Worm (Caenorhabditis elegans) whole organism, L1 larva: Measurements from ENCODE around the gene F35C11.7.

Experiments
- C04F5.9 ChIP-seq: sonication (generic microtip); optimal IDR thresholded peaks from 2 replicates; lab custom pipeline; 2016; ENCODE audit warnings: missing genetic modification characterization, missing compliant biosample characterization
- C16A3.4 ChIP-seq: fragments of 150-350 bp; optimal IDR thresholded peaks from 2 replicates; lab custom pipeline; 2014; ENCODE audit warnings: missing biosample characterization, missing genetic modification characterization
- alr-1 ChIP-seq: fragments of 200-800 bp; sonication (Bioruptor generic); optimal IDR thresholded peaks from 2 replicates; lab custom pipeline; 2018; ENCODE audit warnings: borderline replicate concordance, mild to moderate bottlenecking, missing genetic modification characterization, missing compliant biosample characterization
- blmp-1 ChIP-seq: fragments of 150-350 bp; optimal IDR thresholded peaks from 2 replicates; lab custom pipeline; 2014; ENCODE audit warnings: missing biosample characterization, missing genetic modification characterization
- ceh-82 ChIP-seq, 3 experiments: fragments of 150-350 bp in 1 of 3; sonication (generic microtip) in 2 of 3; optimal IDR thresholded peaks; 2 replicates each; lab custom pipeline; 2014 to 2017; ENCODE audit warnings: missing biosample characterization in 3 of 3, missing genetic modification characterization in 3 of 3
- ceh-88 ChIP-seq: fragments of 200-800 bp; sonication (Bioruptor generic); IDR thresholded peaks from 2 replicates; pipeline ENCODE4 v1.3.6; 2022; ENCODE audit warnings: missing genetic modification characterization, missing compliant biosample characterization
- dpl-1 ChIP-seq, 3 experiments: fragments of 150-350 bp in 2 of 3; sonication (generic microtip) in 1 of 3; optimal IDR thresholded peaks; 2 replicates each; lab custom pipeline; 2014 to 2017; ENCODE audit warnings: missing biosample characterization in 3 of 3, missing genetic modification characterization in 3 of 3, missing genetic modification reagents in 3 of 3
- dsc-1 ChIP-seq: sonication (generic microtip); optimal IDR thresholded peaks from 2 replicates; lab custom pipeline; 2016; ENCODE audit warnings: mild to moderate bottlenecking, missing genetic modification characterization, missing compliant biosample characterization
- efl-1 ChIP-seq, 4 experiments: fragments of 150-350 bp; optimal IDR thresholded peaks in 3 of 4; peaks in 1 of 4; 1 replicate in 1 of 4; 2 replicates in 3 of 4; lab custom pipeline; 2014; ENCODE audit warnings: missing biosample characterization in 2 of 4, missing genetic modification characterization in 2 of 4, missing genetic modification reagents in 2 of 4
- egl-13 ChIP-seq: sonication (generic microtip); optimal IDR thresholded peaks from 2 replicates; lab custom pipeline; 2016; ENCODE audit warnings: missing genotype, missing genetic modification reagents, missing genetic modification characterization, missing compliant biosample characterization
- elt-2 ChIP-seq: sonication (generic microtip); optimal IDR thresholded peaks from 2 replicates; lab custom pipeline; 2016; ENCODE audit warnings: missing genetic modification characterization, mild to moderate bottlenecking, inconsistent platforms, missing compliant biosample characterization, missing genetic modification reagents
- elt-3 ChIP-seq, 6 experiments: fragments of 150-350 bp in 1 of 6; sonication (generic microtip); optimal IDR thresholded peaks; 2 replicates each; lab custom pipeline; 2017 to 2018; ENCODE audit warnings: missing biosample characterization in 6 of 6, missing genetic modification characterization in 6 of 6, inconsistent platforms in 1 of 6
- fkh-10 ChIP-seq: sonication (generic microtip); optimal IDR thresholded peaks from 2 replicates; lab custom pipeline; 2017; ENCODE audit warnings: missing biosample characterization, missing genetic modification reagents, missing genetic modification characterization
- fkh-8 ChIP-seq: sonication (generic microtip); optimal IDR thresholded peaks from 2 replicates; lab custom pipeline; 2016; ENCODE audit warnings: mild to moderate bottlenecking, missing genetic modification characterization, missing compliant biosample characterization
- isw-1 ChIP-seq: fragments of 200-800 bp; sonication (Bioruptor generic); IDR thresholded peaks from 2 replicates; pipeline ENCODE4 v1.3.6; 2022; ENCODE audit warnings: missing genetic modification characterization, missing compliant biosample characterization
- jun-1 ChIP-seq: fragments of 150-350 bp; optimal IDR thresholded peaks from 2 replicates; lab custom pipeline; 2014; ENCODE audit warnings: missing biosample characterization, missing genetic modification reagents, missing genetic modification characterization
- lin-14 ChIP-seq: fragments of 200-800 bp; sonication (Bioruptor generic); optimal IDR thresholded peaks from 2 replicates; lab custom pipeline; 2018; ENCODE audit warnings: mild to moderate bottlenecking, missing genetic modification characterization, moderate library complexity, missing compliant biosample characterization
- lin-15B ChIP-seq: fragments of 150-350 bp; sonication (generic microtip); optimal IDR thresholded peaks from 3 replicates; lab custom pipeline; 2014; ENCODE audit warnings: missing biosample characterization, missing genetic modification characterization
- lin-35 ChIP-seq, 2 experiments: fragments of 150-350 bp; optimal IDR thresholded peaks; 2 replicates each; lab custom pipeline; 2014; ENCODE audit warnings: missing biosample characterization in 2 of 2, missing genetic modification characterization in 2 of 2, missing genetic modification reagents in 2 of 2
- lin-39 ChIP-seq: fragments of 150-350 bp; optimal IDR thresholded peaks from 2 replicates; lab custom pipeline; 2014; ENCODE audit warnings: missing biosample characterization, missing genetic modification reagents, missing genetic modification characterization
- lir-3 ChIP-seq: sonication (generic microtip); optimal IDR thresholded peaks from 2 replicates; lab custom pipeline; 2016; ENCODE audit warnings: mild to moderate bottlenecking, missing genetic modification characterization, moderate library complexity, missing compliant biosample characterization; ENCODE audit not compliant: poor library complexity
- lsy-2 ChIP-seq, 2 experiments: fragments of 150-350 bp; optimal IDR thresholded peaks; 2 replicates each; lab custom pipeline; 2014; ENCODE audit warnings: missing biosample characterization in 2 of 2, missing genetic modification characterization in 2 of 2
- mdl-1 ChIP-seq, 2 experiments: fragments of 150-350 bp; optimal IDR thresholded peaks; 2 replicates each; lab custom pipeline; 2014 to 2017; ENCODE audit warnings: missing biosample characterization in 2 of 2, missing genetic modification characterization in 2 of 2, inconsistent platforms in 1 of 2
- mep-1 ChIP-seq: fragments of 150-350 bp; optimal IDR thresholded peaks from 2 replicates; lab custom pipeline; 2014; ENCODE audit warnings: missing biosample characterization, missing genetic modification characterization
- nhr-11 ChIP-seq: fragments of 150-350 bp; optimal IDR thresholded peaks from 2 replicates; lab custom pipeline; 2014; ENCODE audit warnings: missing biosample characterization, missing genetic modification characterization
- nhr-19 ChIP-seq: fragments of 200-800 bp; sonication (Bioruptor generic); conservative IDR thresholded peaks from 2 replicates; pipeline ENCODE4 v1.3.6; 2022; ENCODE audit warnings: missing genetic modification characterization, missing compliant biosample characterization
- nhr-20 ChIP-seq: sonication (generic microtip); optimal IDR thresholded peaks from 2 replicates; lab custom pipeline; 2016; ENCODE audit warnings: mild to moderate bottlenecking, missing genetic modification characterization, missing compliant biosample characterization
- nhr-28 ChIP-seq: fragments of 150-350 bp; optimal IDR thresholded peaks from 2 replicates; lab custom pipeline; 2014; ENCODE audit warnings: missing biosample characterization, missing genetic modification characterization
- nhr-47 ChIP-seq: sonication (generic microtip); optimal IDR thresholded peaks from 2 replicates; lab custom pipeline; 2016; ENCODE audit warnings: mild to moderate bottlenecking, missing genetic modification characterization, moderate library complexity, missing compliant biosample characterization
- nhr-71 ChIP-seq: sonication (generic microtip); optimal IDR thresholded peaks from 2 replicates; lab custom pipeline; 2016; ENCODE audit warnings: mild to moderate bottlenecking, missing genetic modification characterization, moderate library complexity, missing compliant biosample characterization
- nhr-77 ChIP-seq: fragments of 150-350 bp; optimal IDR thresholded peaks from 2 replicates; lab custom pipeline; 2014; ENCODE audit warnings: missing biosample characterization, missing genetic modification characterization
- nhr-85 ChIP-seq: sonication (generic microtip); peaks from one replicate; lab custom pipeline; 2016; ENCODE audit warnings: missing genetic modification characterization, inconsistent platforms, missing compliant biosample characterization
- pag-3 ChIP-seq: sonication (generic microtip); optimal IDR thresholded peaks from 2 replicates; lab custom pipeline; 2017; ENCODE audit warnings: missing genetic modification characterization, mild to moderate bottlenecking, missing compliant biosample characterization, antibody characterized with exemption, borderline replicate concordance; ENCODE audit not compliant: insufficient read depth
- pax-3 ChIP-seq: fragments of 200-800 bp; sonication (Bioruptor generic); optimal IDR thresholded peaks from 2 replicates; lab custom pipeline; 2018; ENCODE audit warnings: mild to moderate bottlenecking, missing genetic modification characterization, moderate library complexity, missing compliant biosample characterization
- pqm-1 ChIP-seq: sonication (generic microtip); optimal IDR thresholded peaks from 3 replicates; lab custom pipeline; 2017; ENCODE audit warnings: missing biosample characterization, missing genetic modification characterization
- rnt-1 ChIP-seq: sonication (generic microtip); optimal IDR thresholded peaks from 2 replicates; lab custom pipeline; 2016; ENCODE audit warnings: mild to moderate bottlenecking, missing genetic modification characterization, moderate library complexity, missing compliant biosample characterization
- skn-1 ChIP-seq: fragments of 150-350 bp; optimal IDR thresholded peaks from 2 replicates; lab custom pipeline; 2014; ENCODE audit warnings: missing biosample characterization, missing genetic modification characterization
- snu-23 ChIP-seq: sonication (generic microtip); optimal IDR thresholded peaks from 2 replicates; lab custom pipeline; 2016; ENCODE audit warnings: missing genetic modification characterization, missing compliant biosample characterization
- sup-37 ChIP-seq: fragments of 200-800 bp; sonication (Bioruptor generic); optimal IDR thresholded peaks from 2 replicates; lab custom pipeline; 2018; ENCODE audit warnings: mild to moderate bottlenecking, missing genetic modification characterization, missing compliant biosample characterization
- swsn-7 ChIP-seq: sonication (generic microtip); optimal IDR thresholded peaks from 2 replicates; lab custom pipeline; 2016; ENCODE audit warnings: missing genetic modification characterization, missing compliant biosample characterization
- tbx-2 ChIP-seq: sonication (generic microtip); optimal IDR thresholded peaks from 2 replicates; lab custom pipeline; 2016; ENCODE audit warnings: missing genetic modification characterization, missing compliant biosample characterization
- xbp-1 ChIP-seq: sonication (generic microtip); optimal IDR thresholded peaks from 2 replicates; lab custom pipeline; 2016; ENCODE audit warnings: missing genetic modification characterization, missing compliant biosample characterization
- zip-4 ChIP-seq: fragments of 200-800 bp; sonication (Bioruptor generic); optimal IDR thresholded peaks from 2 replicates; lab custom pipeline; 2018; ENCODE audit warnings: mild to moderate bottlenecking, missing genetic modification characterization, moderate library complexity, missing compliant biosample characterization
- ztf-11 ChIP-seq, 2 experiments: sonication (generic microtip); optimal IDR thresholded peaks; 2 replicates each; lab custom pipeline; 2016 to 2017; ENCODE audit warnings: missing genetic modification characterization in 2 of 2, missing biosample characterization in 1 of 2, missing compliant biosample characterization in 1 of 2
- ztf-4 ChIP-seq: fragments of 150-350 bp; optimal IDR thresholded peaks from 2 replicates; lab custom pipeline; 2014; ENCODE audit warnings: missing biosample characterization, missing genetic modification characterization

The F35C11.7 gene

DNA sequence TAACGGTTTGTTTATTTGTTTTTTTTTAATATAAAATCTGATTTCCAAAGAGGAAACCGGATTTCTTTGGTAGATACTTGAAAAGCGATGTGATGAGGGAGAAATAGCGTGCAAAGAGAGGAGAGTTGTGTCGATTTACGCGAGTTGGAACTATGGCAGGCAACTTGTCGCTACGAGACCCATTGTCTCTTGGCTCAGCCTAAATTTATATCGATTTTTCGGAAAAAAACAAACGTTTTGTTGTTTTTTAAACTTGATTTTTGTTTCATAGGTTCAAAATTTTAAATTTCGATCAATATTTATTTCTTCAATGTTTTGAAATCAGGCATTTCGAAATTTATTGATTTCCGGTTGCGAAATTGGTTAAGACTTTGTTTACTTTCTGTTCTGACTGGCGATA, 39.7 kb upstream of the F35C11.7 start, which contains the start of gene M110.3:
Gene M110.3, minus strand, starts transcription at position 184 of the 400 bp plus-strand sequence.
- peak; percentile 14 for TF ChIP-seq egl-13 (tag; lab: Kevin White, UChicago)
- peak; percentile 50 for TF ChIP-seq nhr-47 (tag; lab: Kevin White, UChicago)
- no peak for TF ChIP-seq nhr-28
- peak; percentile 28 for TF ChIP-seq tbx-2 (tag; lab: Kevin White, UChicago)
- no peak for TF ChIP-seq lin-39 (tag; lab: Kevin White, UChicago)
- TF ChIP-seq dsc-1 (tag; lab: Kevin White, UChicago): peak; percentile 29
- no peak for TF ChIP-seq sup-37 (GFP tag; lab: Kevin White, UChicago)
- peak; percentile 19 for TF ChIP-seq fkh-8 (tag; lab: Kevin White, UChicago)
- peak; percentile 68 for TF ChIP-seq lin-14 (GFP tag; lab: Kevin White, UChicago)
- peak; percentile 66 to 77 for TF ChIP-seq lsy-2 (tag; optimal IDR thresholded peaks at IDR 0.05; lab: Kevin White, UChicago)
- no peak for TF ChIP-seq ztf-11 (tag; optimal IDR thresholded peaks at IDR 0.05; lab: Kevin White, UChicago)
- no peak for TF ChIP-seq ztf-4
- no peak for TF ChIP-seq pax-3
- peak; percentile 38 for TF ChIP-seq xbp-1 (tag; lab: Kevin White, UChicago)
- peak; percentile 47 for TF ChIP-seq zip-4 (GFP tag; lab: Kevin White, UChicago)
- peak; percentile 43 for TF ChIP-seq rnt-1
- TF ChIP-seq alr-1 (tag; lab: Kevin White, UChicago): no peak
- TF ChIP-seq nhr-85 (tag; lab: Kevin White, UChicago): peak; percentile 67
- TF ChIP-seq snu-23 (GFP tag; lab: Kevin White, UChicago): peak; percentile 64
- TF ChIP-seq lin-35 (GFP tag; optimal IDR thresholded peaks at IDR 0.05; lab: Kevin White, UChicago): peak; percentile 47 to 63
- peak; percentile 64 for TF ChIP-seq blmp-1
- peak; percentile 48 for TF ChIP-seq mep-1 (tag; lab: Kevin White, UChicago)
- peak; percentile 25 for TF ChIP-seq nhr-77 (tag; lab: Kevin White, UChicago)
- peak; percentile 27 for TF ChIP-seq nhr-20
- TF ChIP-seq pag-3 (tag; lab: Kevin White, UChicago): peak; percentile 71
- TF ChIP-seq nhr-11 (tag; lab: Kevin White, UChicago): no peak
- TF ChIP-seq elt-2 (tag; lab: Kevin White, UChicago): no peak
- no peak for TF ChIP-seq nhr-19 (GFP tag; lab: Robert Waterston, UW)
- peak; percentile 32 for TF ChIP-seq swsn-7 (tag; lab: Kevin White, UChicago)
- TF ChIP-seq skn-1 (tag; lab: Kevin White, UChicago): peak; percentile 1
- TF ChIP-seq ceh-88 (GFP tag; lab: Robert Waterston, UW): no peak
- no peak for TF ChIP-seq lir-3
- TF ChIP-seq mdl-1 (tag; optimal IDR thresholded peaks at IDR 0.05; lab: Kevin White, UChicago): peak in 1 of 2 experiments; percentile 39
- peak; percentile 18 to 58 (median 42) for TF ChIP-seq dpl-1 (GFP tag; optimal IDR thresholded peaks at IDR 0.05; lab: Kevin White, UChicago)
- TF ChIP-seq pqm-1 (tag; lab: Kevin White, UChicago): no peak
- no peak for TF ChIP-seq fkh-10 (GFP tag; lab: Kevin White, UChicago)
- TF ChIP-seq C04F5.9 (tag; lab: Kevin White, UChicago): peak; percentile 44
- peak; percentile 2 for TF ChIP-seq lin-15B (tag; lab: Kevin White, UChicago)
- TF ChIP-seq ceh-82 (tag; optimal IDR thresholded peaks at IDR 0.05; lab: Kevin White, UChicago): peak in 2 of 3 experiments; percentile 4 to 42
- TF ChIP-seq C16A3.4 (tag; lab: Kevin White, UChicago): peak; percentile 35
- peak; percentile 65 for TF ChIP-seq efl-1 (optimal IDR thresholded peaks at IDR 0.05; lab: Kevin White, UChicago)
- TF ChIP-seq efl-1 (GFP tag; optimal IDR thresholded peaks at IDR 0.05 in 1 of 2; lab: Kevin White, UChicago): peak; percentile 54 to 91
- TF ChIP-seq elt-3 (tag; optimal IDR thresholded peaks at IDR 0.05; lab: Kevin White, UChicago): peak in 2 of 6 experiments; percentile 2 to 17
- TF ChIP-seq nhr-71: peak; percentile 61
- peak; percentile 44 for TF ChIP-seq isw-1 (GFP tag; lab: Robert Waterston, UW)
- peak; percentile 8 for TF ChIP-seq jun-1 (tag; lab: Kevin White, UChicago)
